Worm (Caenorhabditis elegans) whole organism, L4 larva: ENCODE results near the gene F26A1.1.
A peak's percentile ranks its signal among the peaks of the same experiment; 100 is the strongest.

Experiments
- D1046.2 ChIP-seq: fragments of 200-800 bp; sonication (Bioruptor generic); IDR thresholded peaks from 2 replicates; pipeline ENCODE4 v1.3.6; 2022; ENCODE audit warnings: missing genetic modification characterization, missing compliant biosample characterization
- F49E8.2 ChIP-seq: sonication (generic microtip); optimal IDR thresholded peaks from 2 replicates; lab custom pipeline; 2016; ENCODE audit warnings: missing compliant biosample characterization, mild to moderate bottlenecking, missing genetic modification characterization, borderline replicate concordance
- T20F7.1 ChIP-seq: fragments of 200-800 bp; sonication (Bioruptor generic); optimal IDR thresholded peaks from 2 replicates; lab custom pipeline; 2018; ENCODE audit warnings: mild to moderate bottlenecking, missing genetic modification characterization, missing compliant biosample characterization
- Y48G9A.11 ChIP-seq: fragments of 200-800 bp; sonication (Bioruptor generic); IDR thresholded peaks from 2 replicates; pipeline ENCODE4 v1.3.6; 2022; ENCODE audit warnings: missing genetic modification reagents, missing genetic modification characterization, missing compliant biosample characterization
- aly-2 ChIP-seq: sonication (generic microtip); optimal IDR thresholded peaks from 2 replicates; lab custom pipeline; 2018; ENCODE audit warnings: missing biosample characterization, missing genetic modification characterization
- ceh-28 ChIP-seq: fragments of 150-350 bp; optimal IDR thresholded peaks from 2 replicates; lab custom pipeline; 2014; ENCODE audit warnings: missing biosample characterization, missing genetic modification reagents, missing genetic modification characterization
- ceh-44 ChIP-seq: fragments of 200-800 bp; sonication (Bioruptor generic); IDR thresholded peaks from 2 replicates; pipeline ENCODE4 v1.3.6; 2022; ENCODE audit warnings: missing genetic modification reagents, missing genetic modification characterization, missing compliant biosample characterization
- daf-12 ChIP-seq: fragments of 150-350 bp; optimal IDR thresholded peaks from 2 replicates; lab custom pipeline; 2014; ENCODE audit warnings: missing biosample characterization, missing genetic modification reagents, missing genetic modification characterization
- daf-16 ChIP-seq, 3 experiments: sonication (generic microtip); optimal IDR thresholded peaks; 2 replicates each; lab custom pipeline; 2016 to 2017; ENCODE audit warnings: missing genetic modification characterization in 3 of 3, missing genetic modification reagents in 3 of 3, mild to moderate bottlenecking in 2 of 3, missing compliant biosample characterization in 2 of 3, missing biosample characterization in 1 of 3, moderate library complexity in 1 of 3
- daf-8 ChIP-seq: fragments of 200-800 bp; sonication (Bioruptor generic); IDR thresholded peaks from 2 replicates; pipeline ENCODE4 v1.3.6; 2022; ENCODE audit warnings: missing genetic modification characterization, missing compliant biosample characterization
- dmd-6 ChIP-seq: fragments of 200-800 bp; sonication (Bioruptor generic); IDR thresholded peaks from 2 replicates; pipeline ENCODE4 v1.3.6; 2022; ENCODE audit warnings: missing genetic modification reagents, missing genetic modification characterization, missing compliant biosample characterization
- dpl-1 ChIP-seq: fragments of 150-350 bp; optimal IDR thresholded peaks from 2 replicates; lab custom pipeline; 2014; ENCODE audit warnings: missing biosample characterization, missing genetic modification reagents, missing genetic modification characterization
- dve-1 ChIP-seq: sonication (generic microtip); optimal IDR thresholded peaks from 2 replicates; lab custom pipeline; 2017; ENCODE audit warnings: antibody characterized with exemption, mild to moderate bottlenecking, missing genetic modification characterization, missing compliant biosample characterization; ENCODE audit not compliant: insufficient read depth
- fkh-10 ChIP-seq: fragments of 150-350 bp; optimal IDR thresholded peaks from 2 replicates; lab custom pipeline; 2014; ENCODE audit warnings: missing biosample characterization, missing genetic modification reagents, missing genetic modification characterization
- fos-1 ChIP-seq: fragments of 150-350 bp; optimal IDR thresholded peaks from 2 replicates; lab custom pipeline; 2014; ENCODE audit warnings: missing biosample characterization, missing genetic modification characterization
- hlh-11 ChIP-seq: fragments of 200-800 bp; sonication (Bioruptor generic); optimal IDR thresholded peaks from 2 replicates; lab custom pipeline; 2018; ENCODE audit warnings: mild to moderate bottlenecking, missing genetic modification characterization, missing compliant biosample characterization
- lim-7 ChIP-seq: fragments of 200-800 bp; sonication (Bioruptor generic); IDR thresholded peaks from 2 replicates; pipeline ENCODE4 v1.3.6; 2022; ENCODE audit warnings: missing genetic modification characterization, missing compliant biosample characterization
- lin-13 ChIP-seq: fragments of 150-350 bp; optimal IDR thresholded peaks from 2 replicates; lab custom pipeline; 2014; ENCODE audit warnings: missing biosample characterization, missing genetic modification reagents, missing genetic modification characterization
- lin-29 ChIP-seq: fragments of 200-800 bp; sonication (Bioruptor generic); IDR thresholded peaks from 2 replicates; pipeline ENCODE4 v1.3.6; 2022; ENCODE audit warnings: missing genetic modification reagents, missing genetic modification characterization, missing compliant biosample characterization
- lin-38 ChIP-seq: fragments of 200-800 bp; sonication (Bioruptor generic); IDR thresholded peaks from 2 replicates; pipeline ENCODE4 v1.3.6; 2022; ENCODE audit warnings: missing genetic modification reagents, missing genetic modification characterization, missing compliant biosample characterization
- lin-39 ChIP-seq: fragments of 150-350 bp; optimal IDR thresholded peaks from 2 replicates; lab custom pipeline; 2014; ENCODE audit warnings: missing biosample characterization, missing genetic modification reagents, missing genetic modification characterization
- mdl-1 ChIP-seq, 2 experiments: fragments of 150-350 bp in 1 of 2; sonication (generic microtip) in 1 of 2; optimal IDR thresholded peaks; 2 replicates each; lab custom pipeline; 2014 to 2017; ENCODE audit warnings: missing biosample characterization in 2 of 2, missing genetic modification characterization in 2 of 2
- mdt-29 ChIP-seq: fragments of 200-800 bp; sonication (Bioruptor generic); IDR thresholded peaks from 2 replicates; pipeline ENCODE4 v1.3.6; 2022; ENCODE audit warnings: missing genetic modification reagents, missing genetic modification characterization, missing compliant biosample characterization
- mep-1 ChIP-seq: fragments of 150-350 bp; sonication (generic microtip); optimal IDR thresholded peaks from 3 replicates; lab custom pipeline; 2014; ENCODE audit warnings: missing biosample characterization, missing genetic modification characterization
- nhr-11 ChIP-seq: fragments of 150-350 bp; optimal IDR thresholded peaks from 2 replicates; lab custom pipeline; 2014; ENCODE audit warnings: missing biosample characterization, missing genetic modification characterization
- nhr-28 ChIP-seq: fragments of 150-350 bp; optimal IDR thresholded peaks from 2 replicates; lab custom pipeline; 2014; ENCODE audit warnings: missing biosample characterization, missing genetic modification characterization
- nhr-41 ChIP-seq: fragments of 200-800 bp; sonication (Bioruptor generic); IDR thresholded peaks from 2 replicates; pipeline ENCODE4 v1.3.6; 2022; ENCODE audit warnings: missing genetic modification reagents, missing genetic modification characterization, missing compliant biosample characterization
- pha-4 ChIP-seq, 2 experiments: fragments of 150-350 bp in 1 of 2; fragments of 200-800 bp in 1 of 2; sonication (Bioruptor generic) in 1 of 2; IDR thresholded peaks in 1 of 2; optimal IDR thresholded peaks in 1 of 2; 2 replicates each; pipeline versions ENCODE4 v1.3.6 to Lab custom; 2014 to 2022; ENCODE audit warnings: missing genetic modification characterization in 2 of 2, missing genetic modification reagents in 2 of 2, missing biosample characterization in 1 of 2, missing compliant biosample characterization in 1 of 2
- pqm-1 ChIP-seq: sonication (generic microtip); optimal IDR thresholded peaks from 2 replicates; lab custom pipeline; 2017; ENCODE audit warnings: missing biosample characterization, missing genetic modification characterization
- snpc-1.2 ChIP-seq: fragments of 200-800 bp; sonication (Bioruptor generic); IDR thresholded peaks from 2 replicates; pipeline ENCODE4 v1.3.6; 2022; ENCODE audit warnings: missing genetic modification reagents, missing genetic modification characterization, missing compliant biosample characterization
- spr-1 ChIP-seq: sonication (generic microtip); optimal IDR thresholded peaks from 2 replicates; lab custom pipeline; 2016; ENCODE audit warnings: mild to moderate bottlenecking, missing genetic modification characterization, missing compliant biosample characterization
- spr-3 ChIP-seq: fragments of 200-800 bp; sonication (Bioruptor generic); optimal IDR thresholded peaks from 2 replicates; lab custom pipeline; 2018; ENCODE audit warnings: mild to moderate bottlenecking, missing genetic modification characterization, missing compliant biosample characterization
- tag-97 ChIP-seq: fragments of 200-800 bp; sonication (Bioruptor generic); IDR thresholded peaks from 2 replicates; pipeline ENCODE4 v1.3.6; 2022; ENCODE audit warnings: missing genetic modification characterization, missing compliant biosample characterization
- unc-39 ChIP-seq: sonication (generic microtip); optimal IDR thresholded peaks from 2 replicates; lab custom pipeline; 2017; ENCODE audit warnings: missing biosample characterization, missing genetic modification characterization
- zip-11 ChIP-seq: fragments of 200-800 bp; sonication (Bioruptor generic); IDR thresholded peaks from 2 replicates; pipeline ENCODE4 v1.3.6; 2022; ENCODE audit warnings: missing genetic modification characterization, missing compliant biosample characterization
- zip-2 ChIP-seq: fragments of 150-350 bp; optimal IDR thresholded peaks from 2 replicates; lab custom pipeline; 2014; ENCODE audit warnings: missing biosample characterization, missing genetic modification characterization

The F26A1.1 gene

ce11 chrIII:4878281-4878680 is 28.0 kb downstream of the F26A1.1 start, which contains the start of the genes tost-1 and arx-6 (continued):
- no peak for TF ChIP-seq unc-39 (tag; lab: Kevin White, UChicago)

DNA sequence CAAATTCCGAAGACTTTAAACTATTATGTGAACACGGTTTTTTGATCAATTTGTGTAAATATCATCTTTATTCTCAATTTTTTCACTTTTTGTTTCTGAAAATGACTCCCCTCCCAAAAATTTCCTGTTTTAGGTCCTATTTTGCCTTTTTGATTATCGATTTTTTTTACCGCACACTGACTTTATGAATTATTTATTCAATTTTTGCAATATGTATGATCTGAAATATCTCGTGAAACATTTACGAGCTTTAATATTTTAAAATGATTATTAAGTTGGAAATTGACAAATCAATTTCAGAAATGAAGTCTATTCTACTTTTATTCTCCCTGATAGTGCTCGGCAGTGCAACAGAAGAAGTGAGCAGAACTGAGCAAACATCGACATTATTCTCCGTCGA is 29.1 kb downstream of the F26A1.1 start, which contains the start of gene C35D10.1:
TSS of gene C35D10.1 (plus strand) at position 301 of the 400 bp plus-strand sequence.
- TF ChIP-seq ceh-28 (tag; lab: Kevin White, UChicago) (peak; percentile 38), daf-12 (no peak), lim-7 (GFP tag; lab: Robert Waterston, UW) (no peak), spr-1 (tag; lab: Kevin White, UChicago) (no peak), lin-39 (tag; lab: Kevin White, UChicago) (no peak), nhr-41 (GFP tag; lab: Robert Waterston, UW) (no peak), lin-38 (GFP tag; lab: Robert Waterston, UW) (peak; percentile 62)

DNA sequence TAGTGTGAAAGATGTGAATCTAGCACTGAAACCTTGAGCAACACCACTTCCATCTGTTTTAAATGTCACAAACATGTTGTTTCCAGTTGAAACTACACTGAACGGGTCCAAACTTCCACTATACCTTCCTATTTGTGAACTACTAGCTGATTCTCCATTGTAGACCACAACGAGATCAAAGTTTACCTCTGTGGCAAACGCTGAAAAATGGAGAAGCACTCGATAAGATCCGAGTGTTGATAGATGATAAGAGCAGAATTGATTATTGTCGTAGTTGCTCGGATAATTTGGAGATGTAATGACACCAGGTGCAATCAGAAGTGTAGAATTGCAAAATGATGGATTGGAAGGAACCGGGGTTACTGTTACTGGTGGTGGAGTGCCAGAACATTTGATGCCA is 31.6 kb downstream of the F26A1.1 start:
- TF ChIP-seq nhr-28 (tag; lab: Kevin White, UChicago) = peak; percentile 11
- TF ChIP-seq daf-12 = no peak
- TF ChIP-seq lin-38 (GFP tag; lab: Robert Waterston, UW) = no peak
- no peak for TF ChIP-seq lin-29 (GFP tag; lab: Robert Waterston, UW)
- 0 out of 2 replicates have a peak, but pooled peaks have one; percentile 17 for TF ChIP-seq dmd-6 (GFP tag; lab: Robert Waterston, UW)
- TF ChIP-seq hlh-11 (tag; lab: Kevin White, UChicago) = peak; percentile 12
- TF ChIP-seq daf-16 (GFP tag; optimal IDR thresholded peaks at IDR 0.05; lab: Kevin White, UChicago) = no peak
- peak; percentile 22 for TF ChIP-seq daf-16 (tag; optimal IDR thresholded peaks at IDR 0.05; lab: Kevin White, UChicago)
- peak; percentile 38 for TF ChIP-seq pqm-1 (tag; lab: Kevin White, UChicago)

DNA sequence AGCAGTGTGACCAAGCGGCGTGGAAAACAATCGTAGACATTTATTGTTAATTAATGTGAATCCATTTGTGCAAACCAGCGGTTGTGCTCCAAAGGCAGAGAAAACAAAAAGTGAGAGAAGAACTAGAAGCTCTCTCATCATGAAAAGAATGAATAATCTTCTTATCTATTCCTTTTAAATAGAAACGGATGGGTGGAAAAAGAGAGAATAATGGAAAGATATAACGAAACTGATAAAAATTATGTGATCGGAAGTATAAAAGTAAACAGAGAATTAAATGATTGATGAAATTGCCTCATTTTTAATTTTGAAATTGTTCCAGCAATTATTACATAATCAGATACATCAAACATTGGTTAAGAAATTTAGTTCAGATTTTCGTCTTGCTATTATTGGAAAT is 33.1 kb downstream of the F26A1.1 start, which contains the start of gene clec-5:
TSS of gene clec-5 (minus strand) at position 178 of the 400 bp plus-strand sequence.
- TF ChIP-seq dve-1 (tag; lab: Kevin White, UChicago) (peak; percentile 13), Y48G9A.11 (GFP tag; lab: Robert Waterston, UW) (no peak), D1046.2 (no peak), nhr-28 (tag; lab: Kevin White, UChicago) (no peak), fkh-10 (GFP tag; lab: Kevin White, UChicago) (no peak), nhr-11 (tag; lab: Kevin White, UChicago) (no peak), mdt-29 (no peak), daf-8 (GFP tag; lab: Robert Waterston, UW) (no peak), daf-16 (GFP tag; optimal IDR thresholded peaks at IDR 0.05; lab: Kevin White, UChicago) (no peak), daf-16 (tag; optimal IDR thresholded peaks at IDR 0.05; lab: Kevin White, UChicago) (peak; percentile 17), mep-1 (tag; lab: Kevin White, UChicago) (no peak), zip-2 (no peak), dpl-1 (GFP tag; lab: Kevin White, UChicago) (no peak), tag-97 (GFP tag; lab: Robert Waterston, UW) (no peak), pqm-1 (tag; lab: Kevin White, UChicago) (peak; percentile 56), spr-3 (GFP tag; lab: Kevin White, UChicago) (no peak), fos-1 (tag; lab: Kevin White, UChicago) (no peak), pha-4 (GFP tag; IDR thresholded peaks at IDR 0.05; lab: Robert Waterston, UW) (no peak), pha-4 (tag; optimal IDR thresholded peaks at IDR 0.05; lab: Kevin White, UChicago) (no peak), snpc-1.2 (no peak), zip-11 (GFP tag; lab: Robert Waterston, UW) (no peak), lin-13 (GFP tag; lab: Kevin White, UChicago) (no peak), mdl-1 (tag; optimal IDR thresholded peaks at IDR 0.05; lab: Kevin White, UChicago) (no peak)

DNA sequence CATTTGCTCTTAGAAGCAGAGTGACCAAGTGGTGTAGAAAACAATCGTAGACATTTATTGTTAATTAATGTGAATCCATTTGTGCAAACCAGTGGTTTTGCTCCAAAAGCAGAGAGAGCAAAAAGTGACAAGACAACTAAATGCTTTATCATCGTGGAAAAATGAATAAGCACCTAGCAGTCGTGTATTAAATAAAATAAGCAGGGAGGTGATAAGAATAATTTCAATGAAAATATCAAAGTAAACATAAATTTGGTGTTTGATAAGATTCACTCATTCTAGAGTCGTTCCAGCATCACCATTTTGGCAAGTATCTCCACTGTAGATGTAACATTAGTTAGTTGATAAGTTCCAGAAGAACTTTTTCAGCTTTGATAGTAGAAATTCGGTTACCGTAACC is 37.0 kb downstream of the F26A1.1 start, which contains the start of gene clec-6:
TSS of gene clec-6 (minus strand) at position 154 of the 400 bp plus-strand sequence.
- TF ChIP-seq aly-2 (tag; lab: Kevin White, UChicago) (no peak), daf-16 (GFP tag; optimal IDR thresholded peaks at IDR 0.05; lab: Kevin White, UChicago) (no peak), daf-16 (tag; optimal IDR thresholded peaks at IDR 0.05; lab: Kevin White, UChicago) (peak; percentile 42), T20F7.1 (GFP tag; lab: Kevin White, UChicago) (no peak), ceh-44 (GFP tag; lab: Robert Waterston, UW) (no peak), F49E8.2 (tag; lab: Kevin White, UChicago) (no peak), daf-8 (GFP tag; lab: Robert Waterston, UW) (no peak), nhr-28 (tag; lab: Kevin White, UChicago) (peak; percentile 8), dmd-6 (GFP tag; lab: Robert Waterston, UW) (peak; percentile 36; the same call in 1 of the 2 replicates), mdl-1 (tag; optimal IDR thresholded peaks at IDR 0.05; lab: Kevin White, UChicago) (no peak)
